Worm (Caenorhabditis elegans) whole organism, midembryonic: ENCODE measurements around the gene rol-6.

Source experiments
- klf-2 ChIP-seq: fragments of 200-800 bp; sonication (Bioruptor generic); conservative IDR thresholded peaks from 2 replicates; pipeline ENCODE4 v1.3.6; 2022; ENCODE audit warnings: missing genetic modification reagents, missing genetic modification characterization, missing compliant biosample characterization
- med-1 ChIP-seq: sonication (generic microtip); optimal IDR thresholded peaks from 2 replicates; lab custom pipeline; 2017; ENCODE audit warnings: missing genetic modification characterization, mild to moderate bottlenecking, missing compliant biosample characterization, antibody characterized with exemption, missing genetic modification reagents; ENCODE audit not compliant: insufficient read depth
- ref-1 ChIP-seq: fragments of 200-800 bp; sonication (Bioruptor generic); conservative IDR thresholded peaks from 2 replicates; pipeline ENCODE4 v1.3.6; 2022; ENCODE audit warnings: missing genetic modification reagents, missing genetic modification characterization, missing compliant biosample characterization

DNA sequence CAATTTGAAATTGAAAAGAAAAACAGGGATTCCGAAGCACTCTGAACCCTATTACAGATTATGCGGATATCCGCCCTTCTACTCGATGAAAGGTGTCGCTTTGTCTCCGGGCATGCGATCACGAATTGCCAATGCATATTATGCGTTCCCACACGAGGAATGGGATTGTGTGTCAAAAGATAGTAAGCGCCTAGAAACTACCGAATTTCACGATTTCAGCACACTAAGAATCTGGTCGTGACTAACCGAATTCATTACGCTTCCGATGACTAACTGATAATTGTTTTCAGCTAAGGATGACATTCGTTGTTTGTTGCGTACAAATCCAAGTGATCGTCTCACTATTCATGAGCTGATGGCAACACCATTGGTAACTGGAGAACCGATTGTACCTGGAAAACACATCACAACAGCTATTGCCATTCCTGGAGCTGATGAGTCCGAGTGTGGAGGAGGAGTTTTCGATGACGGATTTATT lies 13.5 kb downstream of the rol-6 start:
- no peak for TF ChIP-seq klf-2
- no peak for TF ChIP-seq med-1
- no peak for TF ChIP-seq ref-1 (GFP tag; lab: Robert Waterston, UW)
